Fruit fly (Drosophila melanogaster) whole organism, pupa: Measurements from ENCODE around the gene CG16723.

Experiments
- CG10348 ChIP-seq: fragments of 200-800 bp; sonication (Bioruptor generic); IDR thresholded peaks from 2 replicates; pipeline ENCODE4 v1.3.6; 2022; ENCODE audit warnings: missing biosample characterization, missing genetic modification characterization
- CG12605 ChIP-seq: fragments of 200-800 bp; sonication (Bioruptor generic); IDR thresholded peaks from 2 replicates; pipeline ENCODE4 v1.3.6; 2022; ENCODE audit warnings: missing biosample characterization, missing genetic modification characterization
- CG13204 ChIP-seq: fragments of 200-800 bp; sonication (Bioruptor generic); optimal IDR thresholded peaks from 2 replicates; lab custom pipeline; 2018; ENCODE audit warnings: missing biosample characterization, mild to moderate bottlenecking, missing genetic modification characterization, moderate library complexity
- CG14655 ChIP-seq: fragments of 200-800 bp; sonication (Bioruptor generic); optimal IDR thresholded peaks from 3 replicates; lab custom pipeline; 2017; ENCODE audit warnings: mild to moderate bottlenecking, missing biosample characterization, missing genetic modification reagents, missing genetic modification characterization
- CG15710 ChIP-seq: fragments of 200-800 bp; sonication (Bioruptor generic); optimal IDR thresholded peaks from 2 replicates; lab custom pipeline; 2018; ENCODE audit warnings: missing biosample characterization, mild to moderate bottlenecking, missing genetic modification characterization, moderate library complexity
- CG17806 ChIP-seq: fragments of 200-800 bp; sonication (Bioruptor generic); optimal IDR thresholded peaks from 2 replicates; lab custom pipeline; 2018; ENCODE audit warnings: missing biosample characterization, mild to moderate bottlenecking, missing genetic modification characterization, moderate library complexity
- CG32121 ChIP-seq: fragments of 200-800 bp; sonication (Bioruptor generic); IDR thresholded peaks from 2 replicates; pipeline ENCODE4 v1.3.6; 2022; ENCODE audit warnings: missing biosample characterization, missing genetic modification characterization
- CG34367 ChIP-seq: fragments of 200-800 bp; sonication (Bioruptor generic); optimal IDR thresholded peaks from 2 replicates; lab custom pipeline; 2018; ENCODE audit warnings: missing biosample characterization, mild to moderate bottlenecking, missing genetic modification characterization
- CG4496 ChIP-seq: fragments of 200-800 bp; sonication (Bioruptor generic); IDR thresholded peaks from 3 replicates; pipeline ENCODE4 v1.3.6; 2022; ENCODE audit warnings: missing biosample characterization, missing genetic modification characterization
- CG8159 ChIP-seq: fragments of 200-800 bp; sonication (Bioruptor generic); optimal IDR thresholded peaks from 3 replicates; lab custom pipeline; 2018; ENCODE audit warnings: missing biosample characterization, mild to moderate bottlenecking, missing genetic modification characterization, moderate library complexity
- CG8301 ChIP-seq: fragments of 200-800 bp; sonication (Bioruptor generic); optimal IDR thresholded peaks from 2 replicates; lab custom pipeline; 2018; ENCODE audit warnings: missing biosample characterization, mild to moderate bottlenecking, missing genetic modification characterization
- CG9948 ChIP-seq: fragments of 200-800 bp; sonication (Bioruptor generic); optimal IDR thresholded peaks from 2 replicates; lab custom pipeline; 2018; ENCODE audit warnings: missing biosample characterization, mild to moderate bottlenecking, missing genetic modification characterization, moderate library complexity
- D1 ChIP-seq: fragments of 200-800 bp; sonication (Bioruptor generic); optimal IDR thresholded peaks from 2 replicates; lab custom pipeline; 2018; ENCODE audit warnings: missing biosample characterization, mild to moderate bottlenecking, missing genetic modification characterization, moderate library complexity
- EcR ChIP-seq: fragments of 200-800 bp; sonication (Bioruptor generic); optimal IDR thresholded peaks from 3 replicates; lab custom pipeline; 2019; ENCODE audit warnings: missing biosample characterization, missing genetic modification characterization, mild to moderate bottlenecking, moderate library complexity, missing genetic modification reagents
- Ets98B ChIP-seq: fragments of 200-800 bp; sonication (Bioruptor generic); IDR thresholded peaks from 2 replicates; pipeline ENCODE4 v1.3.6; 2022; ENCODE audit warnings: missing biosample characterization, missing genetic modification characterization
- Pif1A ChIP-seq: fragments of 200-800 bp; sonication (Bioruptor generic); optimal IDR thresholded peaks from 3 replicates; lab custom pipeline; 2016; ENCODE audit warnings: missing biosample characterization, missing genetic modification characterization
- Pif1B ChIP-seq: fragments of 200-800 bp; sonication (Bioruptor generic); optimal IDR thresholded peaks from 3 replicates; lab custom pipeline; 2016; ENCODE audit warnings: missing biosample characterization, missing genetic modification characterization
- Snoo ChIP-seq: fragments of 200-800 bp; sonication (Bioruptor generic); optimal IDR thresholded peaks from 3 replicates; lab custom pipeline; 2017; ENCODE audit warnings: missing biosample characterization, mild to moderate bottlenecking, missing genetic modification characterization, inconsistent platforms
- fd96Ca ChIP-seq: fragments of 200-800 bp; sonication (Bioruptor generic); IDR thresholded peaks from 3 replicates; pipeline ENCODE4 v1.3.6; 2022; ENCODE audit warnings: missing biosample characterization, missing genetic modification characterization
- gl ChIP-seq: fragments of 200-800 bp; sonication (Bioruptor generic); optimal IDR thresholded peaks from 2 replicates; lab custom pipeline; 2018; ENCODE audit warnings: missing biosample characterization, mild to moderate bottlenecking, missing genetic modification characterization
- rn ChIP-seq: fragments of 200-800 bp; sonication (Bioruptor generic); IDR thresholded peaks from 2 replicates; pipeline ENCODE4 v1.3.6; 2022; ENCODE audit warnings: missing biosample characterization, missing genetic modification characterization

The CG16723 gene

DNA sequence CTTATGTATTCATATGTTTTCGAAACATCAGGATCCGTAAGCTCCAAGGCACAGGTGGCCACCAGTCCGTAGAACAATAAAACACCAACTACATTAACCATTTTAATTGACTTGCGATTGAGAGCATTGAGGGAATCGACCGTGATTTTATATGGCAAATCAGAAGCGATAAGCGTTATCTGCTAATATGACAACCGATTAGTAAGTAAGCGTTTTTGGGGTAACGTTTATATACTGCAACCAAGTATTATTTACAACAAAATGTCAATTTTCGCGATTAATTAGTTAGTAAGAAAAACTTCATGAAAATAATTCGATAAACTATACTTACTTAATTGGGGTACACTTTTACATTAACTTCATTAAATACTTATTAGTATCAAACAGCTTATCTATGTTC, at the start of gene CG16723:
TSS of gene CG16723 (minus strand) at position 101 of the 400 bp plus-strand sequence.
- TF ChIP-seq Ets98B (GFP tag; lab: Robert Waterston, UW) (no peak), EcR (no peak), CG32121 (GFP tag; lab: Robert Waterston, UW) (no peak), CG8301 (tag; lab: Kevin White, UChicago) (no peak), CG14655 (GFP tag; lab: Kevin White, UChicago) (no peak)

DNA sequence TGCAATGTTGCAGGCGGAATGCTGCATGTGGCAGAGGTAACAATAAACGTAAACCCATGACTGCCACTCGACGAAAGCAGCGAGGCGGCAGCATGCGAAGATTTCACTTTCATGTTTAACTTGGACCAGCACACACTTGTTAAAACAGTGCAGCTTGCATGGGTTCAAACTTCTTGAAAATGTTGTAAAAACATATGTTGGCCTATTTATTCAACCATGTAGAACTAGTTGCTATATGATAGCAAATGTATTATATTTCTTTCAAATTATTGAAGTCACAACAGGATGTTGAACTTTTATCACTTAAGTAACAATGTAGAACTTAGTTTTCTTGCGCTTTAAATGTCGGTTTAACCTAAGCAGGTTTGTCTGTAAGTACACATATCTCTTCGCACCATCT, 46.8 kb upstream of the CG16723 start:
- TF ChIP-seq CG32121 (GFP tag; lab: Robert Waterston, UW) (no peak), gl (tag; lab: Kevin White, UChicago) (no peak), CG14655 (GFP tag; lab: Kevin White, UChicago) (peak; percentile 5), CG12605 (GFP tag; lab: Robert Waterston, UW) (no peak), Pif1A (GFP tag; lab: Kevin White, UChicago) (peak; percentile 15), CG13204 (GFP tag; lab: Kevin White, UChicago) (no peak), CG8159 (tag; lab: Kevin White, UChicago) (no peak), CG34367 (tag; lab: Kevin White, UChicago) (no peak), Ets98B (GFP tag; lab: Robert Waterston, UW) (no peak), CG15710 (tag; lab: Kevin White, UChicago) (no peak), CG8301 (tag; lab: Kevin White, UChicago) (no peak)

DNA sequence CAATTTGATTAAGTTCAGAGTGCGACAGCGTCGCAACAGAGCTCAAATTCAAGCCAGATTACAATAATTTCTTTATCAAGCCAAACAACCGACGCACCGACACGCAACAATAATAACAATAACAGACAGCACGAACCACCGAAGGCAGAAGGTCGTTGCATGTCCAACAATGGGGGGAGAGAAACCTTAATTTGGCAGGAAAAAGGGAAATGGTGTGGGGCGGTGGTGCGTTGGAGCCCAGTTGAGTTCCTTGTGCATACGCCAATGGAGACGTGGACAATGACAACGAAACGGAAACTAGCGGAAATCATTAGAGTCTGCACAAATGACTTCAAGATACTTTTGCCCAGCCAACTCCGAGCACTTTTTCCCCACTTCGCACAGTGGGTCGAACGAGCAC, 43.5 kb upstream of the CG16723 start:
- TF ChIP-seq CG13204 (GFP tag; lab: Kevin White, UChicago) (no peak), CG15710 (tag; lab: Kevin White, UChicago) (no peak), CG17806 (tag; lab: Kevin White, UChicago) (no peak), Snoo (tag; lab: Kevin White, UChicago) (no peak), CG8159 (tag; lab: Kevin White, UChicago) (no peak), gl (tag; lab: Kevin White, UChicago) (no peak), EcR (no peak), CG34367 (tag; lab: Kevin White, UChicago) (no peak), CG14655 (GFP tag; lab: Kevin White, UChicago) (no peak), CG9948 (tag; lab: Kevin White, UChicago) (no peak), CG32121 (GFP tag; lab: Robert Waterston, UW) (no peak), rn (no peak), Pif1A (GFP tag; lab: Kevin White, UChicago) (no peak), Ets98B (GFP tag; lab: Robert Waterston, UW) (no peak), CG8301 (tag; lab: Kevin White, UChicago) (no peak), CG12605 (GFP tag; lab: Robert Waterston, UW) (no peak), CG4496 (GFP tag; lab: Robert Waterston, UW) (no peak)
- TF ChIP-seq, all 21 proteins: peak for 0

DNA sequence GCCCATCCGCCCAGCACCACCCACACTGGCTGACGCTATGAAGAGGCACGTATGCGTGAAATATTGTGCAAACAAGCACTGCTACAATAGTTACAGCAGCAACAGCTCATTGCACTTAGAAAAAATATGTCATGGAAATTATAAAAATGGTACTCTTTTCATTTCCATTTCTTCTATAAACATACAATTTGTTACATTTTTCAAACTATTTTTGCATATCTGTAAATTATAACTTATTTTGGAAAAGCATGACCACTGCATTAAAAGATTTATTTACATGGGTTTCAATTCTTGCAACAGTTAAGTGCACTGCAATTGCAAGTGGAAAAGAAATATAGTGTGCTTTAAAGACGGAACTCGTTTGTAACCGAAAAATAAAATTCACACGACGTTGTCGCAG, 42.3 kb upstream of the CG16723 start:
- TF ChIP-seq EcR (no peak), CG8301 (tag; lab: Kevin White, UChicago) (peak; percentile 44), Pif1B (GFP tag; lab: Kevin White, UChicago) (no peak), CG14655 (GFP tag; lab: Kevin White, UChicago) (peak; percentile 47), rn (no peak), CG32121 (GFP tag; lab: Robert Waterston, UW) (peak; percentile 74), CG17806 (tag; lab: Kevin White, UChicago) (no peak), Pif1A (GFP tag; lab: Kevin White, UChicago) (peak; percentile 47), CG13204 (GFP tag; lab: Kevin White, UChicago) (no peak), CG15710 (tag; lab: Kevin White, UChicago) (no peak), D1 (tag; lab: Kevin White, UChicago) (no peak), CG34367 (tag; lab: Kevin White, UChicago) (no peak), gl (tag; lab: Kevin White, UChicago) (no peak), Ets98B (GFP tag; lab: Robert Waterston, UW) (peak; percentile 21; the same call in 1 of the 2 replicates), CG8159 (tag; lab: Kevin White, UChicago) (no peak), fd96Ca (GFP tag; lab: Robert Waterston, UW) (no peak), CG4496 (GFP tag; lab: Robert Waterston, UW) (0 out of 3 replicates have a peak, but pooled peaks have one; percentile 17)
- TF ChIP-seq, all 21 proteins: peak for 6

DNA sequence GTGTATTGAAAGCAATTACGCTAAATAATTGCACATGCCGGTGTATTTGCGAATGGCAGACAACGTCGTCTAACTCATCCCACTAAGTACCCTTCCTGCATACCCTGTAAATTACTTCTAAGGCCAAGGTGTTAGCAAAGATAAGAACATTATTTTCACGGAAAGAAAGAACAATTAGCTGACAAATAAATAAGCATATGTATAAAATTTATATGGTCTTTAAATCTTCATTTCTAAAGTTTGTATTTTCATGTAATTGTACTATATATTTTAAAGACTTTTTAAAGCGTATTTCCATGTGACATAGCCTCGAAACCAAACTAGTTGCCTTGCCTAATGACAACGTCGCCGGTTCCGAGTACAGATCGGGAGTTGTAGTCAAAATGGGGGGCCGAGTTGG, 41.2 kb upstream of the CG16723 start:
- no peak for TF ChIP-seq CG34367 (tag; lab: Kevin White, UChicago)
- TF ChIP-seq CG32121 (GFP tag; lab: Robert Waterston, UW), result 0 out of 2 replicates have a peak, but pooled peaks have one; percentile 12
- peak; percentile 4 for TF ChIP-seq CG8301 (tag; lab: Kevin White, UChicago)
- peak; percentile 30 for TF ChIP-seq CG14655 (GFP tag; lab: Kevin White, UChicago)
- TF ChIP-seq, all 21 proteins: peak for 3

DNA sequence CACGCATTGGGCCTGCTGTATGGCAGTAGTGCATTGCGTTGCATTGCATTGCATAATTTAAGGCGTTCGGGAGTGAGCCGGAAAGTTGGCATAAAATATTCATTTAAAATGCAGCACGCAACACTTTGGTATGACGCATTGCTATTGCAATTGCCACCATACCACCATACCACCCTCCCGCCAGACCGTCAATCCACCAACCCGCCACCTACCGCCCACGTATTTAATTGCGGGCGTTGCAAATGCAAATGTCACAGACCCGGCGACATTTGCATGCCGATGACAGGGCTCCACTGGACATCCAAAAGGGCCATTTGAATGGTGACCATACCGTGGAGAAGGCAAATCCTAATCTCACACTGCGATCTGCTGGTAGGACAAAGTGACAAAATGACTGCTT, 38.7 kb upstream of the CG16723 start:
- TF ChIP-seq CG15710 (tag; lab: Kevin White, UChicago), result no peak
- no peak for TF ChIP-seq CG8159 (tag; lab: Kevin White, UChicago)
- TF ChIP-seq CG10348 (GFP tag; lab: Robert Waterston, UW), result no peak
- no peak for TF ChIP-seq CG14655 (GFP tag; lab: Kevin White, UChicago)
- no peak for TF ChIP-seq CG12605 (GFP tag; lab: Robert Waterston, UW)
- no peak for TF ChIP-seq CG8301 (tag; lab: Kevin White, UChicago)
- TF ChIP-seq gl (tag; lab: Kevin White, UChicago), result no peak
- TF ChIP-seq Pif1B (GFP tag; lab: Kevin White, UChicago), result no peak
- TF ChIP-seq EcR, result no peak
- TF ChIP-seq CG4496 (GFP tag; lab: Robert Waterston, UW), result no peak
- TF ChIP-seq Ets98B (GFP tag; lab: Robert Waterston, UW), result no peak
- no peak for TF ChIP-seq CG34367 (tag; lab: Kevin White, UChicago)
- TF ChIP-seq CG13204 (GFP tag; lab: Kevin White, UChicago), result no peak
- no peak for TF ChIP-seq fd96Ca (GFP tag; lab: Robert Waterston, UW)
- no peak for TF ChIP-seq Snoo (tag; lab: Kevin White, UChicago)
- TF ChIP-seq CG17806 (tag; lab: Kevin White, UChicago), result no peak
- TF ChIP-seq Pif1A (GFP tag; lab: Kevin White, UChicago), result no peak
- no peak for TF ChIP-seq CG9948 (tag; lab: Kevin White, UChicago)
- no peak for TF ChIP-seq rn
